Fruit fly (Drosophila melanogaster): ENCODE data around the gene CG43057.

Gene CG43057

DNA sequence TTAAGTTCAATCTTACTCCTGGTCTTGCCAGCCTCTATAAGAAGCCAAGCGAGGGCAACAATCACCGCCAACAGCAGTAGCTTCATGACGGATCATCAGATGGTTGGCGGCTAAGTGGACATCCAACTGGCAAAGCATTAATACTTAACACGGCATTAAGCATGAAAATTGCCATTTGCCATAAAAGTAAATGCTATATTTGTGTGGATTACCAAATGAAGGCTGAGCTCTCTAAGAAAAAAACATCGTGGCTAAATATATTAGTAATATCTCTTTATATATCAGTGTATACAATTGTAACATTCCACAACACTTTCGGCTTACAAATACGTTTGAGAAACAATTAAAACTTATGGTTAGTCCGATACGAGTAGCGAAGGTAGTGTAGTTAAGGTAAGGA lies at the start of gene CG43057:
Gene CG43057 (minus strand): TSS at position 101 of the 400 bp plus-strand sequence.
- TF ChIP-seq pan (optimal IDR thresholded peaks at IDR 0.05) (no peak), pan (GFP tag; optimal IDR thresholded peaks at IDR 0.05 in 1 of 2, IDR thresholded peaks at IDR 0.05 in 1 of 2) (no peak), CG10147 (GFP tag; optimal IDR thresholded peaks at IDR 0.05) (no peak), CG17568 (GFP tag; optimal IDR thresholded peaks at IDR 0.05) (no peak), dysf (GFP tag; IDR thresholded peaks at IDR 0.05) (no peak), Ets65A (GFP tag) (no peak), CG17361 (GFP tag; IDR thresholded peaks at IDR 0.05) (no peak), tup (GFP tag; optimal IDR thresholded peaks at IDR 0.05) (no peak), zfh1 (GFP tag; IDR thresholded peaks at IDR 0.05) (no peak), ems (GFP tag; optimal IDR thresholded peaks at IDR 0.05) (no peak), CG3847 (GFP tag; IDR thresholded peaks at IDR 0.05) (no peak), CG4424 (GFP tag; optimal IDR thresholded peaks at IDR 0.05) (no peak), CG8478 (optimal IDR thresholded peaks at IDR 0.05) (no peak), CG8089 (GFP tag; optimal IDR thresholded peaks at IDR 0.05) (no peak), org-1 (GFP tag; optimal IDR thresholded peaks at IDR 0.05) (no peak), CG7987 (GFP tag; optimal IDR thresholded peaks at IDR 0.05) (no peak), CG18476 (GFP tag; optimal IDR thresholded peaks at IDR 0.05) (no peak)

DNA sequence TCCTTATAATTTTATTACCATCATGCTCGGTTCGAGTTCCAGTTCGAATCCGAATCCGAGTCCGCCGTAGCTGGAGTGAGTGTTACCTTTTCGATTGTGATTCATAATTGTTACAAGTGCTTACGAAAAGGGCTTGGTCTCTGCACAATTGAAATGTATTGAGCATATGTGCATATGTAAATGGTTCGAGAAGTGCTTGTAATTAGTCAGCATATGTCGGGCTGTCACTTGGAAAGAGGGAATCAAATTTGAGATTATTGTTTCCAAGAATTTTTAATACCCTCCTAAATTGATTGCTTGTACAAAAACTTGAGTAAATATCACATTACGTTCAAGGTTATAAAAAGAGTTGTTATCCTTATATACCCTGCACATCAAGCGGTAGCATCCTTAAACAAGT lies 49.6 kb upstream of the CG43057 start:
- TF ChIP-seq twi (tag; optimal IDR thresholded peaks at IDR 0.05) (peak; percentile 41), kni (GFP tag; optimal IDR thresholded peaks at IDR 0.05) (peak; percentile 11), Pdp1 (GFP tag; optimal IDR thresholded peaks at IDR 0.05) (peak in 1 of 2 experiments; percentile 57), seq (GFP tag; IDR thresholded peaks at IDR 0.05) (no peak), CG8478 (optimal IDR thresholded peaks at IDR 0.05) (no peak), Bdp1 (GFP tag; optimal IDR thresholded peaks at IDR 0.05) (no peak)

DNA sequence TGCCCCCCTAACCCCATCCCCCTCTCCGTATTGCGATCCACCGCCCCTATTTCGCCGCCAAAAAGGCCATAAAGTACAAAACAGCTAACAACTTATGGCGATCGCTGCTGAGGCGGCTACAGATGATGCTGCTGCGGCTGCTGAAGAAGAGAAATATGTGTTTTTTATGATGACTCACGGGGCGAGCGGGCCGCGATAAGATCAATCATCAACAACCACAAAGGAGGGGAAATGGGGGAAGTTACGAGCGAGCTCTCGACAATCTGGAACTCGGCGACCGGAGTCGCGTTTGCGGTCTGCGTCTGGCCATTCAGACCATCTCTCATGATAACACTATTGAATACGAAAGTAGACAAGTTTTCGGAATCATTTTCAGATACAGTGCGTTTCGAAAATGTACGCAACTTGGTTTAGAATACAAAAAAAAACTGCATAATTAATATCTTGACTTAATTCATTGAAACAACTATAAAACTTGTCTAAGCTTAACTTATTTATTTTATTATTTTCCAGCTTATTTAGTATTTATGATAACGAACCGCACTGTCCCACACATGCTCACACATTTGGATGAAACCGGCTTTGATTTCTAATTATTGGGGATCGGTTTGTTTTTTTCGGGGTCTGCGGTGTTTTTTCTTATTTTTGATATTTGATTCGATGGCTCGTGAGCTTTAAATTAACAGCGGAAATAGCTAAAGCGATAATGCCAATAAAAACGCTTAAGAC lies 48.5 kb upstream of the CG43057 start:
- peak; percentile 95 for TF ChIP-seq Hmr (GFP tag; optimal IDR thresholded peaks at IDR 0.05)
- TF ChIP-seq ase (GFP tag; IDR thresholded peaks at IDR 0.05): peak; percentile 95
- peak; percentile 87 for TF ChIP-seq CG15696 (tag; optimal IDR thresholded peaks at IDR 0.05)
- TF ChIP-seq CG2199 (GFP tag; IDR thresholded peaks at IDR 0.05): peak; percentile 98
- TF ChIP-seq trh (GFP tag; optimal IDR thresholded peaks at IDR 0.05): peak; percentile 89
- peak; percentile 89 for TF ChIP-seq disco-r (GFP tag; optimal IDR thresholded peaks at IDR 0.05)
- peak; percentile 96 for TF ChIP-seq CG10366 (GFP tag; IDR thresholded peaks at IDR 0.05)
- peak; percentile 92 for TF ChIP-seq cas (GFP tag; IDR thresholded peaks at IDR 0.05)
- no peak for TF ChIP-seq unc-4 (GFP tag; IDR thresholded peaks at IDR 0.05; ENCODE audit: partially characterized antibody)
- peak; percentile 93 for TF ChIP-seq vfl (GFP tag; optimal IDR thresholded peaks at IDR 0.05)
- peak; percentile 95 for TF ChIP-seq CG12769 (tag; optimal IDR thresholded peaks at IDR 0.05)
- TF ChIP-seq CG17568 (GFP tag; optimal IDR thresholded peaks at IDR 0.05): peak; percentile 91
- TF ChIP-seq CG7963 (GFP tag; IDR thresholded peaks at IDR 0.05; ENCODE audit: partially characterized antibody): no peak
- peak; percentile 98 for TF ChIP-seq Xrp1 (GFP tag; IDR thresholded peaks at IDR 0.05)
- TF ChIP-seq gce (GFP tag; IDR thresholded peaks at IDR 0.05): peak; percentile 97
- TF ChIP-seq CG7839 (tag; optimal IDR thresholded peaks at IDR 0.05): peak; percentile 97
- peak; percentile 96 for TF ChIP-seq H15 (GFP tag; IDR thresholded peaks at IDR 0.05)
- TF ChIP-seq lab (GFP tag; optimal IDR thresholded peaks at IDR 0.05): peak; percentile 97
- peak; percentile 97 for TF ChIP-seq HmgZ (tag; optimal IDR thresholded peaks at IDR 0.05)
- peak; percentile 98 for TF ChIP-seq CG32532 (GFP tag; IDR thresholded peaks at IDR 0.05)
- TF ChIP-seq CG32767 (GFP tag; IDR thresholded peaks at IDR 0.05): peak; percentile 94
- peak; percentile 97 for TF ChIP-seq sim (GFP tag; IDR thresholded peaks at IDR 0.05)
- TF ChIP-seq CG17829 (tag; optimal IDR thresholded peaks at IDR 0.05): peak; percentile 98
- TF ChIP-seq jigr1 (GFP tag; IDR thresholded peaks at IDR 0.05): peak; percentile 94
- TF ChIP-seq Ets65A (GFP tag): peak; percentile 93
- TF ChIP-seq fd96Cb (tag; optimal IDR thresholded peaks at IDR 0.05): peak; percentile 95
- TF ChIP-seq CG15601 (tag; optimal IDR thresholded peaks at IDR 0.05): peak; percentile 96
- no peak for TF ChIP-seq Opbp (GFP tag; IDR thresholded peaks at IDR 0.05; ENCODE audit: partially characterized antibody)

Data from whole organism, embryonic.